Worm (Caenorhabditis elegans): ENCODE data around the gene srsx-18.

DNA sequence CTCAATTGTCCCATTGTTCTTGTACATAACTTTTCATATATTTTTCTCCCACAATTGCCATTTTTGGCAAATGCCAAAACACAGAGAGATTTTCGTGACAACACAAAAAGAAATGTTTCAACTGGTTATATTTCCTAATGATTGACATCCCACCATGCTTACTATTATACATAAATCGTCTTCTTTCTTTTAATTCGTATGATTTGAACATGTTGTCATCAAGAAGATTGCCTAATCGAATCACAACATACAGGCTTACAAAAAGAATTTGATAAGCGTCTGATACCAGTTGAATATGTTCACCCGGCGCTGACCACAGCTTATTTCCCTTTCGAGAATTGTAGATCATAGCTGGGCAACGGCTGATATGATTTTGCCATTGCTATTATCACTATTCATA, 27.3 kb upstream of the srsx-18 start, which contains the start of gene grd-9:
- TF ChIP-seq ztf-23 (GFP tag; IDR thresholded peaks at IDR 0.05), result no peak
- TF ChIP-seq flt-1 (GFP tag; IDR thresholded peaks at IDR 0.05), result no peak
- no peak for TF ChIP-seq klf-2 (GFP tag; conservative IDR thresholded peaks at IDR 0.05)
- TF ChIP-seq ref-1 (GFP tag; conservative IDR thresholded peaks at IDR 0.05), result no peak
